Fruit fly (Drosophila melanogaster) whole organism: ENCODE results near the gene CG12061.

Source experiments
- psq ChIP-seq: fragments of >200 bp; optimal IDR thresholded peaks from 2 replicates; lab custom pipeline; 2017
- usp ChIP-seq: fragments of >200 bp; optimal IDR thresholded peaks from 2 replicates; lab custom pipeline; 2017; ENCODE audit warnings: missing biosample characterization, missing genetic modification characterization, mixed read lengths

DNA sequence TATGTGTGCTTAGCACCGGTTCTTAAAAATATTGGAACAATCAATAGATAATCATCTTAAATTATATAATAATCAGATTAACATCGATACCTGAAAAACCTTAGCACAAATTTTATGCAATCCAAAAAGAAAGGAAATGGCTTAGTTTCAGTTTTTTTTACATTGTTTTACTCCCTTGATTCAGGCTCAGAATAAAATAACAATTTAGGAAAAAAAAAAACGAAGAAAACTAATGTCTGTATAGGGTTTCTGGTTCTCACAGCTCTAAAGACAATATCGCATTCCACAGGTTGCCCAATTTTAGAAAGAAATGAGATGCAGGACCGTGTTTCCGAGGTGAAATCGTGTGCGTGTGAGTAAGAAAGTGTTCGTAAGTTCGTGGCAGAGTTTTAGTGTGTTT, 13.3 kb upstream of the CG12061 start, which contains the start of gene zyd:
- TF ChIP-seq usp (GFP tag; lab: Kevin White, UChicago) (no peak), psq (lab: Kevin White, UChicago) (no peak)
